Worm (Caenorhabditis elegans) whole organism, L3 larva: ENCODE measurements around the gene srab-16.

ENCODE experiments used
- R02D3.7 ChIP-seq: fragments of 150-350 bp; optimal IDR thresholded peaks from 2 replicates; lab custom pipeline; 2014; ENCODE audit warnings: missing biosample characterization, missing genetic modification characterization
- ZK546.5 ChIP-seq: sonication (generic microtip); optimal IDR thresholded peaks from 2 replicates; lab custom pipeline; 2017; ENCODE audit warnings: missing biosample characterization, missing genetic modification characterization
- aly-2 ChIP-seq: fragments of 150-350 bp; optimal IDR thresholded peaks from 2 replicates; lab custom pipeline; 2014; ENCODE audit warnings: missing biosample characterization, missing genetic modification characterization
- ama-1 ChIP-seq: fragments of 150-350 bp; optimal IDR thresholded peaks from 2 replicates; lab custom pipeline; 2018
- ceh-16 ChIP-seq: sonication (generic microtip); optimal IDR thresholded peaks from 2 replicates; lab custom pipeline; 2017; ENCODE audit warnings: missing biosample characterization, missing genetic modification characterization
- ceh-82 ChIP-seq: fragments of 150-350 bp; optimal IDR thresholded peaks from 2 replicates; lab custom pipeline; 2014; ENCODE audit warnings: missing biosample characterization, missing genetic modification characterization
- ceh-9 ChIP-seq: sonication (generic microtip); optimal IDR thresholded peaks from 2 replicates; lab custom pipeline; 2018; ENCODE audit warnings: missing biosample characterization, missing genetic modification characterization
- daf-12 ChIP-seq: fragments of 150-350 bp; optimal IDR thresholded peaks from 2 replicates; lab custom pipeline; 2014; ENCODE audit warnings: missing biosample characterization, missing genetic modification reagents, missing genetic modification characterization
- egl-27 ChIP-seq: sonication (generic microtip); optimal IDR thresholded peaks from 4 replicates; lab custom pipeline; 2017; ENCODE audit warnings: missing biosample characterization, missing genetic modification reagents, missing genetic modification characterization
- elt-2 ChIP-seq: sonication (generic microtip); optimal IDR thresholded peaks from 2 replicates; lab custom pipeline; 2016; ENCODE audit warnings: missing genetic modification reagents, mild to moderate bottlenecking, missing genetic modification characterization, missing compliant biosample characterization
- elt-3 ChIP-seq, 3 experiments: fragments of 150-350 bp in 1 of 3; sonication (generic microtip) in 2 of 3; optimal IDR thresholded peaks; 2 replicates in 2 of 3; 4 replicates in 1 of 3; lab custom pipeline; 2014 to 2017; ENCODE audit warnings: missing biosample characterization in 3 of 3, missing genetic modification characterization in 3 of 3
- eor-1 ChIP-seq, 2 experiments: fragments of 150-350 bp; optimal IDR thresholded peaks; 2 replicates each; lab custom pipeline; 2014 to 2018; ENCODE audit warnings: missing biosample characterization in 2 of 2, missing genetic modification characterization in 2 of 2
- fkh-2 ChIP-seq: fragments of 150-350 bp; optimal IDR thresholded peaks from 2 replicates; lab custom pipeline; 2014; ENCODE audit warnings: missing biosample characterization, missing genetic modification reagents, missing genetic modification characterization
- hmg-11 ChIP-seq: sonication (generic microtip); optimal IDR thresholded peaks from 2 replicates; lab custom pipeline; 2016; ENCODE audit warnings: missing genetic modification characterization, missing compliant biosample characterization
- lin-15B ChIP-seq: fragments of 150-350 bp; optimal IDR thresholded peaks from 2 replicates; lab custom pipeline; 2014; ENCODE audit warnings: missing biosample characterization, missing genetic modification characterization
- lin-39 ChIP-seq: fragments of 150-350 bp; optimal IDR thresholded peaks from 2 replicates; lab custom pipeline; 2018; ENCODE audit warnings: missing biosample characterization, missing genetic modification reagents, missing genetic modification characterization
- lsy-12 ChIP-seq: sonication (generic microtip); optimal IDR thresholded peaks from 2 replicates; lab custom pipeline; 2016; ENCODE audit warnings: mild to moderate bottlenecking, missing genetic modification characterization, missing compliant biosample characterization
- mdl-1 ChIP-seq: fragments of 150-350 bp; optimal IDR thresholded peaks from 2 replicates; lab custom pipeline; 2014; ENCODE audit warnings: missing biosample characterization, missing genetic modification characterization
- nfya-1 ChIP-seq: sonication (generic microtip); optimal IDR thresholded peaks from 2 replicates; lab custom pipeline; 2017; ENCODE audit warnings: missing genetic modification characterization, mild to moderate bottlenecking, missing compliant biosample characterization, antibody characterized with exemption, moderate library complexity; ENCODE audit not compliant: insufficient read depth
- nhr-11 ChIP-seq: fragments of 150-350 bp; optimal IDR thresholded peaks from 2 replicates; lab custom pipeline; 2014; ENCODE audit warnings: missing biosample characterization, missing genetic modification characterization
- nhr-23 ChIP-seq: fragments of 150-350 bp; optimal IDR thresholded peaks from 2 replicates; lab custom pipeline; 2014; ENCODE audit warnings: missing biosample characterization, missing genetic modification reagents, missing genetic modification characterization
- nhr-237 ChIP-seq: fragments of 150-350 bp; optimal IDR thresholded peaks from 2 replicates; lab custom pipeline; 2014; ENCODE audit warnings: missing biosample characterization, missing genetic modification characterization
- nhr-25 ChIP-seq: sonication (generic microtip); optimal IDR thresholded peaks from 2 replicates; lab custom pipeline; 2017; ENCODE audit warnings: missing biosample characterization, missing genetic modification characterization
- nhr-28 ChIP-seq: fragments of 150-350 bp; optimal IDR thresholded peaks from 2 replicates; lab custom pipeline; 2014; ENCODE audit warnings: missing biosample characterization, missing genetic modification characterization
- nhr-67 ChIP-seq: fragments of 150-350 bp; optimal IDR thresholded peaks from 2 replicates; lab custom pipeline; 2014; ENCODE audit warnings: missing biosample characterization, missing genetic modification characterization
- nhr-77 ChIP-seq: fragments of 150-350 bp; optimal IDR thresholded peaks from 2 replicates; lab custom pipeline; 2014; ENCODE audit warnings: missing biosample characterization, missing genetic modification characterization
- pha-4 ChIP-seq: fragments of 150-350 bp; optimal IDR thresholded peaks from 2 replicates; lab custom pipeline; 2014; ENCODE audit warnings: missing biosample characterization, missing genetic modification reagents, missing genetic modification characterization
- pqm-1 ChIP-seq: fragments of 150-350 bp; optimal IDR thresholded peaks from 2 replicates; lab custom pipeline; 2017; ENCODE audit warnings: missing biosample characterization, missing genetic modification characterization, inconsistent platforms
- sea-2 ChIP-seq: fragments of 150-350 bp; sonication (generic microtip); optimal IDR thresholded peaks from 4 replicates; lab custom pipeline; 2014; ENCODE audit warnings: missing biosample characterization, missing genetic modification reagents, missing genetic modification characterization
- snpc-4 ChIP-seq: fragments of 150-350 bp; optimal IDR thresholded peaks from 2 replicates; lab custom pipeline; 2014; ENCODE audit warnings: missing biosample characterization, missing genetic modification characterization
- tbx-2 ChIP-seq: sonication (generic microtip); optimal IDR thresholded peaks from 2 replicates; lab custom pipeline; 2016; ENCODE audit warnings: mild to moderate bottlenecking, missing genetic modification characterization, missing compliant biosample characterization
- unc-39 ChIP-seq: sonication (generic microtip); optimal IDR thresholded peaks from 4 replicates; lab custom pipeline; 2017; ENCODE audit warnings: missing biosample characterization, missing genetic modification characterization
- unc-62 ChIP-seq: fragments of 150-350 bp; sonication (generic microtip); optimal IDR thresholded peaks from 4 replicates; lab custom pipeline; 2014; ENCODE audit warnings: missing biosample characterization, missing genetic modification reagents, missing genetic modification characterization
- zag-1 ChIP-seq: fragments of 150-350 bp; optimal IDR thresholded peaks from 2 replicates; lab custom pipeline; 2014; ENCODE audit warnings: missing biosample characterization, missing genetic modification characterization
- ztf-11 ChIP-seq: fragments of 150-350 bp; optimal IDR thresholded peaks from 2 replicates; lab custom pipeline; 2014; ENCODE audit warnings: missing biosample characterization, missing genetic modification characterization

The srab-16 gene

DNA sequence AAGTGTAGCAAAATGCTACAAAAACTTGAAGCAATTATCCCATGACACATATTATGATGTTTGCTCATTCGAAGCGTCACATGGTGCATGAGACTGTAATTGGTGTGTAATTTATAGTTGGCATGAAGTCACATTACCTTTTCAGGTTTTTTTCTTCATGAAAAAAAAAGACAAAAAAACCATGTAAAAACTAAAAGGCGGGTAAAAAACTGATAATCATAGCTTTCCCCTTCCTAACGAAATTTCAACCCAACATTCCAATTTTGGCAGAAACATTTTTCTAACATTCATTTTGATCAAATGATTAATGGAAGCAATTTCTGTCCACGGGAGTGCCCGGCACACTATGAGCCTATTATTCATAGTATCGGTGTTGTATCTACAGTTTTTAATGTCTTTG is 34.5 kb upstream of the srab-16 start, which contains the start of gene sri-4:
Gene sri-4 (plus strand): TSS at position 301 of the 400 bp plus-strand sequence.
- TF ChIP-seq elt-3 (tag; optimal IDR thresholded peaks at IDR 0.05; lab: Kevin White, UChicago) (no peak), ztf-11 (no peak), mdl-1 (no peak), tbx-2 (tag; lab: Kevin White, UChicago) (no peak), ceh-82 (tag; lab: Kevin White, UChicago) (no peak), nfya-1 (tag; lab: Kevin White, UChicago) (no peak), lsy-12 (tag; lab: Kevin White, UChicago) (no peak), hmg-11 (tag; lab: Kevin White, UChicago) (no peak), nhr-28 (tag; lab: Kevin White, UChicago) (no peak), sea-2 (no peak), nhr-11 (tag; lab: Kevin White, UChicago) (no peak), aly-2 (tag; lab: Kevin White, UChicago) (no peak), ceh-16 (no peak), ama-1 (lab: Kevin White, UChicago) (no peak), ceh-9 (tag; lab: Kevin White, UChicago) (no peak), elt-2 (tag; lab: Kevin White, UChicago) (no peak), pha-4 (tag; lab: Kevin White, UChicago) (no peak), eor-1 (tag; optimal IDR thresholded peaks at IDR 0.05; lab: Kevin White, UChicago) (no peak), zag-1 (tag; lab: Kevin White, UChicago) (no peak), unc-39 (tag; lab: Kevin White, UChicago) (no peak)

DNA sequence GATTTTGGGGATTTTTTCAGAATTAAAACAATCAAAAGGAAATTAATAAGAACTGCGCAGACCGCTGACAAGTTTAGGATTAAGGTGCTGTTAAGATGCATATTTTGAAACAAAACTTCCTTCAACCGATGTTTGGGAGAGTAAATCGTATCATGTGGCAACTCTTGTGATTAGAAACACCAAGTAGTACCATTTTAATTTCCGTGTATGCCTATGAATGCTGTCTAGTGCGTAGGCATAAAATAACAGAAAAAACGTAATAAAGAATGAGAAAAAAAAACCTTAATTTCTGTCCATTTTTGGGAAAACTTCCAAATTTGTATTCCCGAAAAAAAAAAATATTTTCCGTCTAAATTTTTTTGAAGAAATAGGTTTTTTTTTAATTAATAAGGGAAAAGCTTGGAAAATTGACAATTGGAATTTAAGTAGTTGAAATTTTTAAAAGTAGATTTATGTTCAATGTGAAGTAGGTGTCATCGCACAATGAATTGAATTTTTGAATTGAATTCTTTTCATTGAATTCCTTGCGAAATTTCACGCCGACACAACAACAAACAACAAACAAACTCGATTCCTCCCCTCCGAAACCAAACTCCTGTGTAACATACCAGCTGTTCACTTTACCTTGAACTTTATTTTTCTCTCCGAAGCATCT is 29.7 kb upstream of the srab-16 start, which contains the start of the genes str-262 and srp-1:
Gene str-262 (minus strand): TSS at position 101 of the 655 bp plus-strand sequence.
Gene srp-1 (plus strand): TSS at position 605 of the 655 bp plus-strand sequence.
- TF ChIP-seq fkh-2 (tag; lab: Kevin White, UChicago) (no peak), ZK546.5 (tag; lab: Kevin White, UChicago) (no peak), nhr-77 (no peak), unc-39 (tag; lab: Kevin White, UChicago) (no peak), lin-39 (tag; lab: Kevin White, UChicago) (no peak), nfya-1 (tag; lab: Kevin White, UChicago) (no peak), ceh-82 (tag; lab: Kevin White, UChicago) (no peak), nhr-25 (tag; lab: Kevin White, UChicago) (no peak), nhr-23 (tag; lab: Kevin White, UChicago) (no peak)

DNA sequence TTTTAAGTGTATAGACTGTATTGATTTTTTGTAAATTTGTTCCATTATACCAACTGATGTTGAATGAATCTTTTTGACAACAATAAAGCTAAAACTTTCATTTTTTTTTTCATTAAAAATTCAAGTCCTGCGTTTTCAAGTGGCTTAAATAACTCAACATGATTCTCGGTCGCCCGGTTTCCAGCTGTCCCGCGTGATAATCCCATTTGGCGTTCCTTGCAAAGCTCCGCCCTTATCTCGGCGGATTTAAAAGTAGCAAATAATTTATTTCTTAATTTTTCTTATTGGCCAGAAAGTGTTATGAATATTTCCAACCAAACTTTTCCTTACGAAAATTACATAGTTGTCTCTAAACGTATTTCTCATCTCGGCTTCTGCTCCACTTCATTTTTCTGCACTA is 26.4 kb upstream of the srab-16 start, which contains the start of gene str-20:
Gene str-20 (plus strand): TSS at position 301 of the 400 bp plus-strand sequence.
- no peak for TF ChIP-seq egl-27 (tag; lab: Kevin White, UChicago)
- no peak for TF ChIP-seq lin-15B (tag; lab: Kevin White, UChicago)
- TF ChIP-seq lsy-12 (tag; lab: Kevin White, UChicago) = no peak
- TF ChIP-seq nhr-67 (tag; lab: Kevin White, UChicago) = no peak
- no peak for TF ChIP-seq ceh-82 (tag; lab: Kevin White, UChicago)
- TF ChIP-seq ZK546.5 (tag; lab: Kevin White, UChicago) = no peak
- TF ChIP-seq, all 47 proteins: peak for 0

DNA sequence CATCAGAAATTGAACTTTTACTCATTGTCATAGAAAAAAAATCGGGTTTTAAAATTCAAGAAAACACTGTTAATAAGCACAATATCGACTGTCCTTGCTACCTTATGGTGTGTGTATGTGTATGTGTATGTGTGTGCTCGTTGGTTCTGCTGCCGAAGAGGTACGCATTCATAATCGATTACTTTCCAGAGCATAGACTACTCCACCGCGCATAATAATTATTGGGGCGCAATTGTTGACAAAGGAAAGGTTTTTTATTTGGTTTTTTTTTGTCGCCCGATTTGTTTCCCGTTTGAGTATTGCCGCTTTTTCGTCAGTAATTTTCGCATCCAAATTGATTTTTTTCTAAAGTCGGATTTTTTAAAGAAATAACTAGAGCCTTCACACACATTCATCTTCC is 21.3 kb upstream of the srab-16 start, which contains the start of gene C05E4.15:
Gene C05E4.15 (minus strand): TSS at position 101 of the 400 bp plus-strand sequence.
- TF ChIP-seq lsy-12 (tag; lab: Kevin White, UChicago) = no peak
- no peak for TF ChIP-seq ZK546.5 (tag; lab: Kevin White, UChicago)
- TF ChIP-seq pqm-1 (tag; lab: Kevin White, UChicago) = no peak
- TF ChIP-seq ztf-11 = no peak
- no peak for TF ChIP-seq nhr-237
- TF ChIP-seq unc-62 (GFP tag; lab: Kevin White, UChicago) = no peak
- TF ChIP-seq daf-12 (tag; lab: Kevin White, UChicago) = no peak
- no peak for TF ChIP-seq pha-4 (tag; lab: Kevin White, UChicago)
- no peak for TF ChIP-seq snpc-4 (tag; lab: Kevin White, UChicago)
- TF ChIP-seq R02D3.7 (tag; lab: Kevin White, UChicago) = no peak
- TF ChIP-seq unc-39 (tag; lab: Kevin White, UChicago) = no peak
